ENCODE assay signal across 5 worm cellular contexts in the genomic region with DNA sequence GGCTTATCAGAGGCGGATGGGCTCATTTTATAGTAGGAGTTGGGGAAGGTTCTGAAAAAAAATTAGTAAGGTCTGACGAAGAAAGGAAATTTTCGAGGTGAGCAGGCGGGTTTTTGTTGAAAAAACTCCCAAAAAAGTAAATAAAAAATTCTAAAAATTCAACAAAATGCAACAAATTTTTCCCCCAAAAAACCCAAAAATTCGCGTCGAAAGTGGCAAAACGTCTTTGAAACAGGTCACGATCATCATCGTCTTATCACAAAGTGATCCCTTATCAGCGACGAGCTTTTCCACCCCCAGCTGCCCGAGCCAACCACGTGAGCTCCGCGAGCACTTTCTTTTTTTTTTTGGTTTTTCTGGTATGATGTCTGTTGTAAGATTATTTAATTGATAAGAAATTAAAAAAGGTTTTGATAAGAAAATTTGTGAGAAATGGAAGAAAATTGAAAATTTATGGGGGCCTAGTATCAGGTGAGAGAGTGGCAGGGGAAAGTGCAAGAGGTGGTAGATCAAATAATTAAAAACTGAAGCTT.
TF ChIP-seq lines count a peak whose summit lies in the region.

TSS of gene Y48A6B.7 (minus strand) at position 51 of the 533 bp plus-strand sequence.

TF ChIP-seq in whole organism, L1 larva, 84 proteins besides CTCF, POLR2A, EP300 and RAD21 (continued from another document):
- TF ChIP-seq nhr-71 (tag; optimal IDR thresholded peaks at IDR 0.05; lab: Kevin White, UChicago) (peak; percentile 51), lin-35 (GFP tag; optimal IDR thresholded peaks at IDR 0.05; lab: Kevin White, UChicago) (peak in 1 of 2 experiments; percentile 51), lin-15B (tag; optimal IDR thresholded peaks at IDR 0.05; lab: Kevin White, UChicago) (no peak)

TF ChIP-seq in whole organism, L2 larva, 48 proteins besides CTCF, POLR2A, EP300 and RAD21 (continued from another document and continues in another):
- TF ChIP-seq lsy-2 (tag; optimal IDR thresholded peaks at IDR 0.05; lab: Kevin White, UChicago) (no peak), nhr-77 (tag; optimal IDR thresholded peaks at IDR 0.05; lab: Kevin White, UChicago) (no peak), mdl-1 (tag; optimal IDR thresholded peaks at IDR 0.05; lab: Kevin White, UChicago) (peak in 1 of 2 experiments; percentile 70), ztf-4 (tag; optimal IDR thresholded peaks at IDR 0.05; lab: Kevin White, UChicago) (no peak), ceh-82 (tag; optimal IDR thresholded peaks at IDR 0.05; lab: Kevin White, UChicago) (no peak), lin-39 (tag; optimal IDR thresholded peaks at IDR 0.05; lab: Kevin White, UChicago) (no peak), unc-39 (tag; optimal IDR thresholded peaks at IDR 0.05; lab: Kevin White, UChicago) (no peak), lin-11 (tag; optimal IDR thresholded peaks at IDR 0.05; lab: Kevin White, UChicago) (no peak), nhr-12 (tag; optimal IDR thresholded peaks at IDR 0.05; lab: Kevin White, UChicago) (no peak), skn-1 (tag; optimal IDR thresholded peaks at IDR 0.05; lab: Kevin White, UChicago) (no peak), nhr-11 (tag; optimal IDR thresholded peaks at IDR 0.05; lab: Kevin White, UChicago) (no peak), R02D3.7 (tag; optimal IDR thresholded peaks at IDR 0.05; lab: Kevin White, UChicago) (no peak), nhr-25 (tag; optimal IDR thresholded peaks at IDR 0.05; lab: Kevin White, UChicago) (no peak), unc-62 (GFP tag; optimal IDR thresholded peaks at IDR 0.05; lab: Kevin White, UChicago) (no peak), zag-1 (tag; optimal IDR thresholded peaks at IDR 0.05; lab: Kevin White, UChicago) (no peak), C34F6.9 (tag; optimal IDR thresholded peaks at IDR 0.05; lab: Kevin White, UChicago) (no peak), aly-2 (tag; optimal IDR thresholded peaks at IDR 0.05; lab: Kevin White, UChicago) (no peak), nhr-237 (tag; optimal IDR thresholded peaks at IDR 0.05; lab: Kevin White, UChicago) (no peak), ama-1 (optimal IDR thresholded peaks at IDR 0.05; lab: Kevin White, UChicago) (no peak), egl-27 (tag; optimal IDR thresholded peaks at IDR 0.05; lab: Kevin White, UChicago) (peak; percentile 18), ZK546.5 (tag; optimal IDR thresholded peaks at IDR 0.05; lab: Kevin White, UChicago) (no peak), Y55F3AM.14 (GFP tag; optimal IDR thresholded peaks at IDR 0.05; lab: Kevin White, UChicago) (no peak), ceh-16 (tag; optimal IDR thresholded peaks at IDR 0.05; lab: Kevin White, UChicago) (no peak), blmp-1 (tag; optimal IDR thresholded peaks at IDR 0.05; lab: Kevin White, UChicago; ENCODE audit: insufficient read depth) (no peak), sem-4 (tag; optimal IDR thresholded peaks at IDR 0.05; lab: Kevin White, UChicago) (no peak), fos-1 (tag; optimal IDR thresholded peaks at IDR 0.05; lab: Kevin White, UChicago) (peak; percentile 88), mbf-1 (tag; optimal IDR thresholded peaks at IDR 0.05; lab: Kevin White, UChicago) (no peak), dmd-4 (tag; optimal IDR thresholded peaks at IDR 0.05; lab: Kevin White, UChicago) (no peak), nhr-10 (tag; optimal IDR thresholded peaks at IDR 0.05; lab: Kevin White, UChicago) (no peak), mab-5 (tag; optimal IDR thresholded peaks at IDR 0.05; lab: Kevin White, UChicago) (no peak), lin-13 (GFP tag; optimal IDR thresholded peaks at IDR 0.05; lab: Kevin White, UChicago) (no peak)

TF ChIP-seq in whole organism, L3 larva, 47 proteins besides CTCF, POLR2A, EP300 and RAD21 (continued from another document):
- no peak for TF ChIP-seq nhr-76 (tag; optimal IDR thresholded peaks at IDR 0.05; lab: Kevin White, UChicago)
- no peak for TF ChIP-seq zag-1 (tag; optimal IDR thresholded peaks at IDR 0.05; lab: Kevin White, UChicago)
- no peak for TF ChIP-seq nhr-43 (tag; optimal IDR thresholded peaks at IDR 0.05; lab: Kevin White, UChicago; ENCODE audit: poor library complexity, severe bottlenecking)
- TF ChIP-seq lsy-12 (tag; optimal IDR thresholded peaks at IDR 0.05; lab: Kevin White, UChicago) = no peak
- TF ChIP-seq elt-2 (tag; optimal IDR thresholded peaks at IDR 0.05; lab: Kevin White, UChicago) = peak; percentile 100
- TF ChIP-seq daf-12 (tag; optimal IDR thresholded peaks at IDR 0.05; lab: Kevin White, UChicago) = no peak
- TF ChIP-seq lin-15B (tag; optimal IDR thresholded peaks at IDR 0.05; lab: Kevin White, UChicago) = no peak
- TF ChIP-seq aly-2 (tag; optimal IDR thresholded peaks at IDR 0.05; lab: Kevin White, UChicago) = no peak
- TF ChIP-seq lin-39 (tag; optimal IDR thresholded peaks at IDR 0.05; lab: Kevin White, UChicago) = no peak

TF ChIP-seq in whole organism, L4 larva, 104 proteins besides CTCF, POLR2A, EP300 and RAD21 (continued from another document and continues in another):
- no peak for TF ChIP-seq arid-1 (GFP tag; conservative IDR thresholded peaks at IDR 0.05; lab: Robert Waterston, UW)
- TF ChIP-seq ceh-62 (tag; optimal IDR thresholded peaks at IDR 0.05; lab: Kevin White, UChicago) = no peak
- TF ChIP-seq nhr-76 (tag; optimal IDR thresholded peaks at IDR 0.05; lab: Kevin White, UChicago) = no peak
- TF ChIP-seq attf-4 (tag; optimal IDR thresholded peaks at IDR 0.05; lab: Kevin White, UChicago) = no peak
- TF ChIP-seq tag-97 (GFP tag; IDR thresholded peaks at IDR 0.05; lab: Robert Waterston, UW) = no peak
- no peak for TF ChIP-seq nhr-10 (tag; optimal IDR thresholded peaks at IDR 0.05; lab: Kevin White, UChicago)
- no peak for TF ChIP-seq F37D6.2 (tag; optimal IDR thresholded peaks at IDR 0.05; lab: Kevin White, UChicago)
- peak; percentile 53 for TF ChIP-seq nhr-102 (tag; optimal IDR thresholded peaks at IDR 0.05; lab: Kevin White, UChicago)
- no peak for TF ChIP-seq set-16 (GFP tag; IDR thresholded peaks at IDR 0.05; lab: Robert Waterston, UW)
- peak; percentile 95 for TF ChIP-seq dmd-6 (GFP tag; IDR thresholded peaks at IDR 0.05; lab: Robert Waterston, UW)
- no peak for TF ChIP-seq D1046.2 (GFP tag; IDR thresholded peaks at IDR 0.05; lab: Robert Waterston, UW)
- TF ChIP-seq mdl-1 (tag; optimal IDR thresholded peaks at IDR 0.05; lab: Kevin White, UChicago) = peak in 1 of 2 experiments; percentile 67
- peak; percentile 12 for TF ChIP-seq aha-1 (tag; lab: Kevin White, UChicago)
- TF ChIP-seq ZK337.2 (GFP tag; IDR thresholded peaks at IDR 0.05; lab: Robert Waterston, UW) = no peak
- no peak for TF ChIP-seq cey-2 (tag; optimal IDR thresholded peaks at IDR 0.05; lab: Kevin White, UChicago; ENCODE audit: borderline replicate concordance, insufficient read depth)
- TF ChIP-seq fkh-10 (GFP tag; optimal IDR thresholded peaks at IDR 0.05; lab: Kevin White, UChicago) = no peak
- TF ChIP-seq mxl-3 (GFP tag; optimal IDR thresholded peaks at IDR 0.05; lab: Kevin White, UChicago) = no peak
- TF ChIP-seq skn-1 (tag; optimal IDR thresholded peaks at IDR 0.05; lab: Kevin White, UChicago) = no peak
- no peak for TF ChIP-seq daf-12 (tag; optimal IDR thresholded peaks at IDR 0.05; lab: Kevin White, UChicago)
- TF ChIP-seq daf-19 (GFP tag; conservative IDR thresholded peaks at IDR 0.05; lab: Robert Waterston, UW) = no peak
- TF ChIP-seq nhr-237 (tag; optimal IDR thresholded peaks at IDR 0.05; lab: Kevin White, UChicago) = no peak
- TF ChIP-seq aly-2 (tag; optimal IDR thresholded peaks at IDR 0.05; lab: Kevin White, UChicago) = no peak
- no peak for TF ChIP-seq jun-1 (tag; optimal IDR thresholded peaks at IDR 0.05; lab: Kevin White, UChicago)
- TF ChIP-seq lin-39 (tag; optimal IDR thresholded peaks at IDR 0.05; lab: Kevin White, UChicago) = no peak
- peak; percentile 92 for TF ChIP-seq tra-1 (GFP tag; IDR thresholded peaks at IDR 0.05; lab: Robert Waterston, UW)
- no peak for TF ChIP-seq ztf-11 (tag; optimal IDR thresholded peaks at IDR 0.05; lab: Kevin White, UChicago)
- no peak for TF ChIP-seq vab-7 (GFP tag; IDR thresholded peaks at IDR 0.05; lab: Robert Waterston, UW)
- TF ChIP-seq ceh-28 (tag; optimal IDR thresholded peaks at IDR 0.05; lab: Kevin White, UChicago) = no peak
- TF ChIP-seq mep-1 (tag; optimal IDR thresholded peaks at IDR 0.05; lab: Kevin White, UChicago) = peak; percentile 56
- TF ChIP-seq nhr-41 (GFP tag; IDR thresholded peaks at IDR 0.05; lab: Robert Waterston, UW) = peak; percentile 60; the same call in 1 of the 2 replicates
- TF ChIP-seq ceh-82 (tag; optimal IDR thresholded peaks at IDR 0.05; lab: Kevin White, UChicago) = no peak
- peak in 1 of 2 experiments; percentile 12 for TF ChIP-seq daf-16 (GFP tag; optimal IDR thresholded peaks at IDR 0.05; lab: Kevin White, UChicago)
- peak; percentile 83 for TF ChIP-seq daf-16 (tag; optimal IDR thresholded peaks at IDR 0.05; lab: Kevin White, UChicago)
- TF ChIP-seq unc-39 (tag; optimal IDR thresholded peaks at IDR 0.05; lab: Kevin White, UChicago) = no peak
- no peak for TF ChIP-seq lir-3 (tag; optimal IDR thresholded peaks at IDR 0.05; lab: Kevin White, UChicago)
- TF ChIP-seq ces-1 (GFP tag; optimal IDR thresholded peaks at IDR 0.05; lab: Kevin White, UChicago) = no peak
- peak; percentile 86 for TF ChIP-seq nhr-77 (tag; optimal IDR thresholded peaks at IDR 0.05; lab: Kevin White, UChicago)
- TF ChIP-seq duxl-1 (tag; optimal IDR thresholded peaks at IDR 0.05; lab: Kevin White, UChicago; ENCODE audit: poor library complexity) = no peak
- no peak for TF ChIP-seq F49E8.2 (tag; optimal IDR thresholded peaks at IDR 0.05; lab: Kevin White, UChicago; ENCODE audit: borderline replicate concordance)
- no peak for TF ChIP-seq ZK546.5 (tag; optimal IDR thresholded peaks at IDR 0.05; lab: Kevin White, UChicago)
- TF ChIP-seq rbr-2 (tag; optimal IDR thresholded peaks at IDR 0.05; lab: Kevin White, UChicago) = no peak
- TF ChIP-seq F44E2.7 (GFP tag; IDR thresholded peaks at IDR 0.05; lab: Robert Waterston, UW) = no peak
- TF ChIP-seq ztf-7 (tag; optimal IDR thresholded peaks at IDR 0.05; lab: Kevin White, UChicago) = no peak
- no peak for TF ChIP-seq spr-3 (GFP tag; optimal IDR thresholded peaks at IDR 0.05; lab: Kevin White, UChicago)
- TF ChIP-seq ama-1 (optimal IDR thresholded peaks at IDR 0.05; lab: Kevin White, UChicago) = no peak
- no peak for TF ChIP-seq nhr-6 (tag; optimal IDR thresholded peaks at IDR 0.05; lab: Kevin White, UChicago)

TF ChIP-seq in whole organism, young adult, 124 proteins besides CTCF, POLR2A, EP300 and RAD21 (continued from another document):
- TF ChIP-seq lir-1 (GFP tag; conservative IDR thresholded peaks at IDR 0.05; lab: Robert Waterston, UW) (no peak), efl-1 (GFP tag; optimal IDR thresholded peaks at IDR 0.05; lab: Kevin White, UChicago) (no peak), B0336.3 (GFP tag; IDR thresholded peaks at IDR 0.05; lab: Robert Waterston, UW) (peak; percentile 36; the same call in 1 of the 2 replicates), Y56A3A.18 (GFP tag; IDR thresholded peaks at IDR 0.05; lab: Robert Waterston, UW) (peak; percentile 20; the same call in 1 of the 2 replicates), nhr-90 (tag; optimal IDR thresholded peaks at IDR 0.05; lab: Kevin White, UChicago) (peak; percentile 46), ZK185.1 (tag; optimal IDR thresholded peaks at IDR 0.05; lab: Kevin White, UChicago; ENCODE audit: poor library complexity, severe bottlenecking) (no peak), somi-1 (GFP tag; optimal IDR thresholded peaks at IDR 0.05; lab: Kevin White, UChicago) (no peak), hsf-1 (GFP tag; IDR thresholded peaks at IDR 0.05; lab: Robert Waterston, UW) (no peak), F52B5.7 (tag; optimal IDR thresholded peaks at IDR 0.05; lab: Kevin White, UChicago) (no peak)
